Fruit fly (Drosophila melanogaster) S2 (cell line): ENCODE data around the gene CG45071.

Experiments
- CG8478 ChIP-seq: fragments of >200 bp; optimal IDR thresholded peaks from 2 replicates; lab custom pipeline; 2018
- CTCF ChIP-seq, 2 experiments: fragments of >200 bp; optimal IDR thresholded peaks; 2 replicates each; lab custom pipeline; 2018

CG45071 gene

dm6 chr3L:15105566-15106207, at the start of gene CG45071:
TSS of gene CG45071 (plus strand) at chr3L:15105882.
- TF ChIP-seq CG8478 (lab: Kevin White, UChicago) (no peak), CTCF (optimal IDR thresholded peaks at IDR 0.05; lab: Kevin White, UChicago) (no peak)

- TF ChIP-seq CG8478 (lab: Kevin White, UChicago) (no peak), CTCF (optimal IDR thresholded peaks at IDR 0.05; lab: Kevin White, UChicago) (no peak)
Measured at dm6 chr3L:15061605-15062004, 44.1 kb upstream of the CG45071 start, which contains the start of gene CG13460. TSS of gene CG13460 (minus strand) at chr3L:15061705.

dm6 chr3L:15064877-15065276, 40.8 kb upstream of the CG45071 start, which contains the start of gene Sytbeta:
TSS of gene Sytbeta (minus strand) at chr3L:15064977.
- TF ChIP-seq CTCF (optimal IDR thresholded peaks at IDR 0.05; lab: Kevin White, UChicago) (no peak), CG8478 (lab: Kevin White, UChicago) (no peak)

- TF ChIP-seq CTCF (optimal IDR thresholded peaks at IDR 0.05; lab: Kevin White, UChicago) (peak; percentile 53 to 68), CG8478 (lab: Kevin White, UChicago) (no peak)
Measured at dm6 chr3L:15072149-15072548, 33.5 kb upstream of the CG45071 start.

dm6 chr3L:15073680-15074079, 32.0 kb upstream of the CG45071 start:
- TF ChIP-seq CTCF (optimal IDR thresholded peaks at IDR 0.05; lab: Kevin White, UChicago) (no peak), CG8478 (lab: Kevin White, UChicago) (no peak)

- no peak for TF ChIP-seq CG8478 (lab: Kevin White, UChicago)
- TF ChIP-seq CTCF (optimal IDR thresholded peaks at IDR 0.05; lab: Kevin White, UChicago): no peak
Measured at dm6 chr3L:15076380-15076779, 29.3 kb upstream of the CG45071 start.

dm6 chr3L:15078347-15078746, 27.3 kb upstream of the CG45071 start, which contains the start of gene Or71a:
TSS of gene Or71a (minus strand) at chr3L:15078447.
- TF ChIP-seq CTCF (optimal IDR thresholded peaks at IDR 0.05; lab: Kevin White, UChicago) (no peak), CG8478 (lab: Kevin White, UChicago) (no peak)

dm6 chr3L:15079278-15079677, 26.4 kb upstream of the CG45071 start:
- TF ChIP-seq CTCF (optimal IDR thresholded peaks at IDR 0.05; lab: Kevin White, UChicago) (peak; percentile 7 to 11), CG8478 (lab: Kevin White, UChicago) (no peak)

dm6 chr3L:15084288-15084687, 21.4 kb upstream of the CG45071 start:
- TF ChIP-seq CG8478 (lab: Kevin White, UChicago): no peak
- no peak for TF ChIP-seq CTCF (optimal IDR thresholded peaks at IDR 0.05; lab: Kevin White, UChicago)

dm6 chr3L:15088285-15088684, 17.4 kb upstream of the CG45071 start:
- TF ChIP-seq CTCF (optimal IDR thresholded peaks at IDR 0.05; lab: Kevin White, UChicago) (no peak), CG8478 (lab: Kevin White, UChicago) (no peak)

dm6 chr3L:15089083-15089704, 16.5 kb upstream of the CG45071 start:
- TF ChIP-seq CTCF (optimal IDR thresholded peaks at IDR 0.05; lab: Kevin White, UChicago): no peak
- no peak for TF ChIP-seq CG8478 (lab: Kevin White, UChicago)

- TF ChIP-seq CTCF (optimal IDR thresholded peaks at IDR 0.05; lab: Kevin White, UChicago) (no peak), CG8478 (lab: Kevin White, UChicago) (no peak)
Measured at dm6 chr3L:15089887-15090679, 15.6 kb upstream of the CG45071 start.

dm6 chr3L:15093929-15094588, 11.6 kb upstream of the CG45071 start:
- no peak for TF ChIP-seq CTCF (optimal IDR thresholded peaks at IDR 0.05; lab: Kevin White, UChicago)
- TF ChIP-seq CG8478 (lab: Kevin White, UChicago): no peak

- no peak for TF ChIP-seq CG8478 (lab: Kevin White, UChicago)
- no peak for TF ChIP-seq CTCF (optimal IDR thresholded peaks at IDR 0.05; lab: Kevin White, UChicago)
Measured at dm6 chr3L:15094589-15095288, 10.9 kb upstream of the CG45071 start, which contains the start of the genes sstn, Plp and GlyRS. TSS of gene sstn (minus strand) at chr3L:15094719. TSS of gene Plp (minus strand) at chr3L:15094724. TSS of gene GlyRS (plus strand) at chr3L:15095142.
